ENCODE assay signal across 2 fruit fly cellular contexts in genomic region chr3L:14534619-14535018, dm6.
TF ChIP-seq lines count a peak whose summit lies in the region.

No protein-coding gene starts in this region.

TF ChIP-seq in whole organism, embryonic, 481 proteins besides CTCF, POLR2A, EP300 and RAD21 (continued from another document):
- TF ChIP-seq Drgx (GFP tag; IDR thresholded peaks at IDR 0.05; lab: Robert Waterston, UW): peak; percentile 77
- TF ChIP-seq jumu (GFP tag; optimal IDR thresholded peaks at IDR 0.05; lab: Kevin White, UChicago): no peak
- no peak for TF ChIP-seq ERR (GFP tag; optimal IDR thresholded peaks at IDR 0.05; lab: Kevin White, UChicago)
- TF ChIP-seq dimm (GFP tag; IDR thresholded peaks at IDR 0.05; lab: Robert Waterston, UW): no peak
- TF ChIP-seq CG4360 (GFP tag; IDR thresholded peaks at IDR 0.05; lab: Robert Waterston, UW): 0 out of 2 replicates have a peak, but pooled peaks have one; percentile 20
- no peak for TF ChIP-seq chn (GFP tag; optimal IDR thresholded peaks at IDR 0.05; lab: Kevin White, UChicago)
- no peak for TF ChIP-seq Hr3 (GFP tag; optimal IDR thresholded peaks at IDR 0.05; lab: Kevin White, UChicago)

TF ChIP-seq in whole organism, prepupa, 60 proteins besides CTCF, POLR2A, EP300 and RAD21 (continued from another document):
- TF ChIP-seq CG31627 (GFP tag; optimal IDR thresholded peaks at IDR 0.05; lab: Kevin White, UChicago): no peak
- TF ChIP-seq CG16779 (tag; optimal IDR thresholded peaks at IDR 0.05; lab: Kevin White, UChicago): no peak
- peak; percentile 62 for TF ChIP-seq dac (GFP tag; optimal IDR thresholded peaks at IDR 0.05; lab: Kevin White, UChicago)
- TF ChIP-seq Gug (GFP tag; IDR thresholded peaks at IDR 0.05; lab: Robert Waterston, UW): peak; percentile 71
- peak; percentile 75 for TF ChIP-seq CG4318 (GFP tag; optimal IDR thresholded peaks at IDR 0.05; lab: Kevin White, UChicago)
- TF ChIP-seq CG1621 (tag; optimal IDR thresholded peaks at IDR 0.05; lab: Kevin White, UChicago): no peak
- TF ChIP-seq Eip93F (GFP tag; optimal IDR thresholded peaks at IDR 0.05; lab: Kevin White, UChicago): no peak
- peak; percentile 56 for TF ChIP-seq dsx (GFP tag; optimal IDR thresholded peaks at IDR 0.05; lab: Kevin White, UChicago; ENCODE audit: poor library complexity, severe bottlenecking)
- peak; percentile 32 for TF ChIP-seq Sox102F (GFP tag; optimal IDR thresholded peaks at IDR 0.05; lab: Kevin White, UChicago)
- TF ChIP-seq CG6792 (GFP tag; optimal IDR thresholded peaks at IDR 0.05; lab: Kevin White, UChicago): peak; percentile 51
- peak; percentile 70 for TF ChIP-seq CG3919 (GFP tag; optimal IDR thresholded peaks at IDR 0.05; lab: Kevin White, UChicago)
- TF ChIP-seq Eip78C (GFP tag; lab: Kevin White, UChicago): peak; percentile 94
- TF ChIP-seq vri (GFP tag; optimal IDR thresholded peaks at IDR 0.05; lab: Kevin White, UChicago): no peak
- TF ChIP-seq net (GFP tag; optimal IDR thresholded peaks at IDR 0.05; lab: Kevin White, UChicago): peak; percentile 64
- TF ChIP-seq Eip75B (GFP tag; optimal IDR thresholded peaks at IDR 0.05; lab: Kevin White, UChicago): peak; percentile 59
- peak; percentile 89 for TF ChIP-seq CG8119 (GFP tag; IDR thresholded peaks at IDR 0.05; lab: Robert Waterston, UW)
- peak; percentile 88 for TF ChIP-seq CG32006 (GFP tag; optimal IDR thresholded peaks at IDR 0.05; lab: Kevin White, UChicago)
- peak in 1 of 2 experiments; percentile 76 for TF ChIP-seq salr (GFP tag; optimal IDR thresholded peaks at IDR 0.05; lab: Kevin White, UChicago)
- TF ChIP-seq CG10669 (GFP tag; optimal IDR thresholded peaks at IDR 0.05; lab: Kevin White, UChicago): peak; percentile 22
- peak; percentile 32 for TF ChIP-seq CG7368 (GFP tag; optimal IDR thresholded peaks at IDR 0.05; lab: Kevin White, UChicago)
- peak; percentile 20 for TF ChIP-seq CG34406 (GFP tag; optimal IDR thresholded peaks at IDR 0.05; lab: Kevin White, UChicago)
- peak; percentile 49 for TF ChIP-seq topi (GFP tag; optimal IDR thresholded peaks at IDR 0.05; lab: Kevin White, UChicago)
- no peak for TF ChIP-seq CG6854 (GFP tag; optimal IDR thresholded peaks at IDR 0.05; lab: Kevin White, UChicago)
- TF ChIP-seq Sox15 (GFP tag; optimal IDR thresholded peaks at IDR 0.05; lab: Kevin White, UChicago): no peak
- peak; percentile 64 for TF ChIP-seq Lpt (GFP tag; optimal IDR thresholded peaks at IDR 0.05; lab: Kevin White, UChicago)
- TF ChIP-seq esn (GFP tag; optimal IDR thresholded peaks at IDR 0.05; lab: Kevin White, UChicago): peak; percentile 50
- TF ChIP-seq eg (GFP tag; IDR thresholded peaks at IDR 0.05; lab: Robert Waterston, UW): peak; percentile 77
- TF ChIP-seq CG3032 (tag; optimal IDR thresholded peaks at IDR 0.05; lab: Kevin White, UChicago): peak; percentile 62
- TF ChIP-seq Blimp-1 (GFP tag; optimal IDR thresholded peaks at IDR 0.05; lab: Kevin White, UChicago): no peak
- peak; percentile 21 for TF ChIP-seq lz (GFP tag; optimal IDR thresholded peaks at IDR 0.05; lab: Kevin White, UChicago)
- peak; percentile 55 for TF ChIP-seq acj6 (GFP tag; optimal IDR thresholded peaks at IDR 0.05; lab: Kevin White, UChicago)
- TF ChIP-seq CG6808 (GFP tag; optimal IDR thresholded peaks at IDR 0.05; lab: Kevin White, UChicago): peak; percentile 59
- TF ChIP-seq Met (GFP tag; optimal IDR thresholded peaks at IDR 0.05; lab: Kevin White, UChicago): peak; percentile 39
- peak; percentile 72 for TF ChIP-seq OdsH (GFP tag; optimal IDR thresholded peaks at IDR 0.05; lab: Kevin White, UChicago)
- 0 out of 2 replicates have a peak, but pooled peaks have one; percentile 48 for TF ChIP-seq CG11294 (GFP tag; IDR thresholded peaks at IDR 0.05; lab: Robert Waterston, UW)
- peak; percentile 8 for TF ChIP-seq Hr39 (GFP tag; optimal IDR thresholded peaks at IDR 0.05; lab: Kevin White, UChicago)
